Fruit fly (Drosophila melanogaster) whole organism, embryonic: Measurements from ENCODE around the gene Irk1.

Source experiments
- Aef1 ChIP-seq: fragments of 200-800 bp; sonication (Bioruptor generic); IDR thresholded peaks from 3 replicates; pipeline ENCODE4 v1.3.6; 2022; ENCODE audit warnings: missing biosample characterization, missing genetic modification characterization
- Awh ChIP-seq: fragments of 200-800 bp; sonication (Bioruptor generic); IDR thresholded peaks from 2 replicates; pipeline ENCODE4, ENCODE4 v1.3.6; 2022; ENCODE audit warnings: missing biosample characterization, missing genetic modification characterization
- CG10321 ChIP-seq: fragments of 200-800 bp; sonication (Bioruptor generic); IDR thresholded peaks from 2 replicates; pipeline ENCODE4 v1.3.6; 2022; ENCODE audit warnings: missing biosample characterization, missing genetic modification characterization
- CG10431 ChIP-seq: fragments of 200-800 bp; sonication (Bioruptor generic); optimal IDR thresholded peaks from 3 replicates; lab custom pipeline; 2018; ENCODE audit warnings: missing biosample characterization, mild to moderate bottlenecking, missing genetic modification characterization
- CG11085 ChIP-seq: fragments of 200-800 bp; sonication (Bioruptor generic); IDR thresholded peaks from 2 replicates; pipeline ENCODE4 v1.3.6; 2022; ENCODE audit warnings: missing biosample characterization, missing genetic modification characterization
- CG11398 ChIP-seq: fragments of 200-800 bp; sonication (Bioruptor generic); optimal IDR thresholded peaks from 2 replicates; lab custom pipeline; 2016; ENCODE audit warnings: missing biosample characterization, missing genetic modification characterization
- CG11504 ChIP-seq: fragments of 200-800 bp; sonication (Bioruptor generic); optimal IDR thresholded peaks from 3 replicates; lab custom pipeline; 2019; ENCODE audit warnings: missing biosample characterization, mild to moderate bottlenecking, missing genetic modification characterization, moderate library complexity
- CG12769 ChIP-seq: fragments of 200-800 bp; sonication (Bioruptor generic); optimal IDR thresholded peaks from 2 replicates; lab custom pipeline; 2019; ENCODE audit warnings: missing biosample characterization, mild to moderate bottlenecking, missing genetic modification characterization, moderate library complexity
- CG15073 ChIP-seq: fragments of 200-800 bp; sonication (Bioruptor generic); optimal IDR thresholded peaks from 2 replicates; lab custom pipeline; 2016; ENCODE audit warnings: missing biosample characterization, missing genetic modification characterization
- CG17186 ChIP-seq: fragments of 200-800 bp; sonication (Bioruptor generic); optimal IDR thresholded peaks from 3 replicates; lab custom pipeline; 2017; ENCODE audit warnings: missing biosample characterization, missing genetic modification reagents, missing genetic modification characterization
- CG2712 ChIP-seq: fragments of 200-800 bp; optimal IDR thresholded peaks from 3 replicates; lab custom pipeline; 2019; ENCODE audit warnings: missing biosample characterization, mild to moderate bottlenecking, missing genetic modification characterization, moderate library complexity
- CG34376 ChIP-seq: fragments of 200-800 bp; sonication (Bioruptor generic); optimal IDR thresholded peaks from 2 replicates; lab custom pipeline; 2018; ENCODE audit warnings: missing biosample characterization, mild to moderate bottlenecking, missing genetic modification characterization
- CG3726 ChIP-seq: fragments of 200-800 bp; sonication (Bioruptor generic); IDR thresholded peaks from 3 replicates; pipeline ENCODE4, ENCODE4 v1.3.6; 2022; ENCODE audit warnings: missing biosample characterization, missing genetic modification characterization
- CG5245 ChIP-seq: fragments of 200-800 bp; sonication (Bioruptor generic); optimal IDR thresholded peaks from 3 replicates; lab custom pipeline; 2016; ENCODE audit warnings: missing biosample characterization, missing genetic modification characterization
- CG6175 ChIP-seq: fragments of 200-800 bp; sonication (Bioruptor generic); IDR thresholded peaks from 3 replicates; pipeline ENCODE4 v1.3.6; 2022; ENCODE audit warnings: missing biosample characterization, missing genetic modification characterization
- D19A ChIP-seq: fragments of 200-800 bp; optimal IDR thresholded peaks from 3 replicates; lab custom pipeline; 2019; ENCODE audit warnings: missing biosample characterization, mild to moderate bottlenecking, missing genetic modification characterization, moderate library complexity
- Deaf1 ChIP-seq: fragments of 200-800 bp; optimal IDR thresholded peaks from 3 replicates; lab custom pipeline; 2019; ENCODE audit warnings: missing biosample characterization, mild to moderate bottlenecking, missing genetic modification characterization, moderate library complexity
- Drgx ChIP-seq: fragments of 200-800 bp; sonication (Bioruptor generic); IDR thresholded peaks from 2 replicates; pipeline ENCODE4 v1.3.6; 2022; ENCODE audit warnings: missing biosample characterization, missing genetic modification characterization
- E2f1 ChIP-seq: fragments of 200-800 bp; sonication (Bioruptor generic); IDR thresholded peaks from 2 replicates; pipeline ENCODE4 v1.3.6; 2022; ENCODE audit warnings: missing biosample characterization, missing genetic modification characterization
- Elba2 ChIP-seq: fragments of 200-800 bp; sonication (Bioruptor generic); optimal IDR thresholded peaks from 3 replicates; lab custom pipeline; 2016; ENCODE audit warnings: missing biosample characterization, missing genetic modification characterization
- Med ChIP-seq: fragments of 200-800 bp; sonication (Bioruptor generic); peaks from one replicate; lab custom pipeline; 2016; ENCODE audit warnings: missing biosample characterization, missing genetic modification characterization, mild to moderate bottlenecking, inconsistent platforms, moderate library complexity
- NFAT ChIP-seq: fragments of 200-800 bp; sonication (Bioruptor generic); IDR thresholded peaks from 2 replicates; pipeline ENCODE4 v1.3.6; 2022; ENCODE audit warnings: missing biosample characterization, missing genetic modification characterization
- Nf-YB ChIP-seq: fragments of 200-800 bp; sonication (Bioruptor generic); optimal IDR thresholded peaks from 3 replicates; lab custom pipeline; 2019; ENCODE audit warnings: missing biosample characterization, mild to moderate bottlenecking, missing genetic modification characterization, moderate library complexity
- Nf-YC ChIP-seq: fragments of 200-800 bp; optimal IDR thresholded peaks from 3 replicates; lab custom pipeline; 2019; ENCODE audit warnings: missing biosample characterization, mild to moderate bottlenecking, missing genetic modification characterization, moderate library complexity
- Pdp1 ChIP-seq, 2 experiments: fragments of 200-800 bp; sonication (Bioruptor generic); optimal IDR thresholded peaks; 3 replicates each; lab custom pipeline; 2016; ENCODE audit warnings: missing biosample characterization in 2 of 2, missing genetic modification characterization in 2 of 2, mild to moderate bottlenecking in 1 of 2, moderate library complexity in 1 of 2
- Sox102F ChIP-seq: fragments of 200-800 bp; sonication (Bioruptor generic); optimal IDR thresholded peaks from 2 replicates; lab custom pipeline; 2018; ENCODE audit warnings: missing biosample characterization, mild to moderate bottlenecking, missing genetic modification characterization, moderate library complexity
- abd-A ChIP-seq: fragments of 200-800 bp; sonication (Bioruptor generic); optimal IDR thresholded peaks from 3 replicates; lab custom pipeline; 2019; ENCODE audit warnings: missing biosample characterization, mild to moderate bottlenecking, missing genetic modification characterization, moderate library complexity
- cg ChIP-seq: fragments of 200-800 bp; sonication (Bioruptor generic); optimal IDR thresholded peaks from 3 replicates; lab custom pipeline; 2019; ENCODE audit warnings: missing biosample characterization, mild to moderate bottlenecking, missing genetic modification characterization, moderate library complexity
- chinmo ChIP-seq: fragments of 200-800 bp; sonication (Bioruptor generic); IDR thresholded peaks from 4 replicates; pipeline ENCODE4 v1.3.6; 2022; ENCODE audit warnings: missing biosample characterization, missing genetic modification characterization; ENCODE audit not compliant: partially characterized antibody
- gem ChIP-seq: fragments of 200-800 bp; sonication (Bioruptor generic); optimal IDR thresholded peaks from 2 replicates; lab custom pipeline; 2019; ENCODE audit warnings: missing biosample characterization, mild to moderate bottlenecking, missing genetic modification characterization, moderate library complexity
- grn ChIP-seq: fragments of 200-800 bp; sonication (Bioruptor generic); optimal IDR thresholded peaks from 3 replicates; lab custom pipeline; 2017; ENCODE audit warnings: missing biosample characterization, missing genetic modification characterization
- kni ChIP-seq: fragments of 200-800 bp; sonication (Bioruptor generic); optimal IDR thresholded peaks from 3 replicates; lab custom pipeline; 2017; ENCODE audit warnings: mild to moderate bottlenecking, missing biosample characterization, missing genetic modification reagents, missing genetic modification characterization
- nerfin-2 ChIP-seq: fragments of 200-800 bp; sonication (Bioruptor generic); IDR thresholded peaks from 2 replicates; pipeline ENCODE4 v1.3.6; 2022; ENCODE audit warnings: missing biosample characterization, missing genetic modification characterization; ENCODE audit not compliant: partially characterized antibody
- pita ChIP-seq: fragments of 200-800 bp; sonication (Bioruptor generic); optimal IDR thresholded peaks from 2 replicates; lab custom pipeline; 2017; ENCODE audit warnings: missing biosample characterization, mild to moderate bottlenecking, missing genetic modification characterization
- prd ChIP-seq, 3 experiments: fragments of >200 bp in 2 of 3; fragments of 200-800 bp in 1 of 3; sonication (Bioruptor generic) in 1 of 3; optimal IDR thresholded peaks in 2 of 3; IDR thresholded peaks in 1 of 3; 2 replicates in 2 of 3; 3 replicates in 1 of 3; pipeline versions ENCODE4 v1.3.6 to Lab custom; 2017 to 2022; ENCODE audit warnings: missing biosample characterization in 1 of 3, missing genetic modification characterization in 1 of 3
- pros ChIP-seq: fragments of 200-800 bp; sonication (Bioruptor generic); optimal IDR thresholded peaks from 3 replicates; lab custom pipeline; 2019; ENCODE audit warnings: missing biosample characterization, mild to moderate bottlenecking, missing genetic modification characterization, moderate library complexity
- row ChIP-seq: fragments of 200-800 bp; sonication (Bioruptor generic); IDR thresholded peaks from 3 replicates; pipeline ENCODE4 v1.3.6; 2022; ENCODE audit warnings: missing biosample characterization, missing genetic modification characterization
- sd ChIP-seq: fragments of 200-800 bp; sonication (Bioruptor generic); optimal IDR thresholded peaks from 3 replicates; lab custom pipeline; 2018; ENCODE audit warnings: missing biosample characterization, mild to moderate bottlenecking, missing genetic modification characterization, moderate library complexity
- sens ChIP-seq: fragments of 200-800 bp; sonication (Bioruptor generic); peaks from one replicate; lab custom pipeline; 2016; ENCODE audit warnings: missing biosample characterization, missing genetic modification characterization
- ttk ChIP-seq: fragments of 200-800 bp; sonication (Bioruptor generic); IDR thresholded peaks from 2 replicates; pipeline ENCODE4 v2.1.2; 2022; ENCODE audit warnings: missing biosample characterization, missing genetic modification characterization
- twi ChIP-seq: fragments of 200-800 bp; optimal IDR thresholded peaks from 2 replicates; lab custom pipeline; 2019; ENCODE audit warnings: missing biosample characterization, mild to moderate bottlenecking, missing genetic modification characterization, moderate library complexity
- tx ChIP-seq: fragments of 200-800 bp; sonication (Bioruptor generic); optimal IDR thresholded peaks from 2 replicates; lab custom pipeline; 2016; ENCODE audit warnings: missing biosample characterization, missing genetic modification characterization
- vvl ChIP-seq: fragments of 200-800 bp; sonication (Bioruptor generic); IDR thresholded peaks from 2 replicates; pipeline ENCODE4 v1.3.6; 2022; ENCODE audit warnings: missing biosample characterization, missing genetic modification characterization
- z ChIP-seq: fragments of 200-800 bp; sonication (Bioruptor generic); IDR thresholded peaks from 3 replicates; pipeline ENCODE4 v1.3.6; 2022; ENCODE audit warnings: missing biosample characterization, missing genetic modification characterization

The Irk1 gene

dm6 chr3R:23141678-23142338, 26.3 kb upstream of the Irk1 start, which contains the start of gene hh (continued):
- TF ChIP-seq ttk (GFP tag; lab: Robert Waterston, UW) (no peak), CG11398 (no peak)

DNA sequence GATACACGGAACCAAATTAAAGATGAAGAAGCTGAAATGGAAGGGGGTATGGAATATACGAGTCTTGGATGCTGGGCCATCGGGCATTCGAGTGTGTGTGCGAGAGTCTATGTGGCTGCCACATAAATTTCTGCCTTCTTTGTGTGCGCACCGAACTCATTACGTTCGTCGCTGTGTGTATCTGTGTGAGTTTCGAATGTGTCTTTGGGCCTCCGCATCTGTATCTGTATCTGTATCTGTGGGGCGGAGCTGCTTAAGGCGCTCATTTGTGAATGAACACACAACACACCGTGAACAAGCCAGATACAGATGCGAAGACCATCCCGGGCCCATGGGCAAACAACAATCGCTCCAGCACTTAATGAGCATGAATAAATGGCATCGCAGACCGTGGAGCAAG, 24.7 kb upstream of the Irk1 start:
- TF ChIP-seq Aef1 (GFP tag; lab: Robert Waterston, UW) = no peak
- no peak for TF ChIP-seq Elba2
- peak; percentile 96 for TF ChIP-seq cg (GFP tag; lab: Kevin White, UChicago)
- TF ChIP-seq CG12769 (tag; lab: Kevin White, UChicago) = peak; percentile 53
- peak; percentile 94 for TF ChIP-seq CG6175 (GFP tag; lab: Robert Waterston, UW)
- TF ChIP-seq z (GFP tag; lab: Robert Waterston, UW) = peak; percentile 48; the same call in 1 of the 3 replicates
- TF ChIP-seq abd-A = peak; percentile 74
- TF ChIP-seq Awh (GFP tag; lab: Robert Waterston, UW) = 0 out of 2 replicates have a peak, but pooled peaks have one; percentile 28
- peak; percentile 57 for TF ChIP-seq Deaf1 (tag; lab: Kevin White, UChicago)
- peak; percentile 84 for TF ChIP-seq Nf-YC (tag; lab: Kevin White, UChicago)
- TF ChIP-seq pros = peak; percentile 73
- peak; percentile 41 for TF ChIP-seq twi (tag; lab: Kevin White, UChicago)
- TF ChIP-seq CG17186 (GFP tag; lab: Kevin White, UChicago) = no peak
- TF ChIP-seq NFAT (GFP tag; lab: Robert Waterston, UW) = 0 out of 2 replicates have a peak, but pooled peaks have one; percentile 10
- peak; percentile 14; the same call in 1 of the 2 replicates for TF ChIP-seq CG10321
- TF ChIP-seq nerfin-2 (GFP tag; lab: Robert Waterston, UW) = 0 out of 2 replicates have a peak, but pooled peaks have one; percentile 4
- 0 out of 3 replicates have a peak, but pooled peaks have one; percentile 29 for TF ChIP-seq CG3726 (GFP tag; lab: Robert Waterston, UW)
- no peak for TF ChIP-seq tx
- peak; percentile 93 for TF ChIP-seq CG2712 (tag; lab: Kevin White, UChicago)
- TF ChIP-seq kni (GFP tag; lab: Kevin White, UChicago) = peak; percentile 78
- no peak for TF ChIP-seq grn (GFP tag; lab: Kevin White, UChicago)
- 0 out of 2 replicates have a peak, but pooled peaks have one; percentile 17 for TF ChIP-seq vvl
- no peak for TF ChIP-seq pita
- TF ChIP-seq CG10431 (GFP tag; lab: Kevin White, UChicago) = no peak
- TF ChIP-seq CG34376 (GFP tag; lab: Kevin White, UChicago) = no peak
- TF ChIP-seq sd = peak; percentile 2
- TF ChIP-seq ttk (GFP tag; lab: Robert Waterston, UW) = 0 out of 2 replicates have a peak, but pooled peaks have one; percentile 11
- peak; percentile 89 for TF ChIP-seq Nf-YB (GFP tag; lab: Kevin White, UChicago)
- 0 out of 4 replicates have a peak, but pooled peaks have one; percentile 58 for TF ChIP-seq chinmo (GFP tag; lab: Robert Waterston, UW)

dm6 chr3R:23144654-23145053, 23.5 kb upstream of the Irk1 start:
- TF ChIP-seq CG11504 (tag; lab: Kevin White, UChicago) (peak; percentile 20), D19A (tag; lab: Kevin White, UChicago) (peak; percentile 52), Pdp1 (GFP tag; optimal IDR thresholded peaks at IDR 0.05; lab: Kevin White, UChicago) (peak in 1 of 2 experiments; percentile 29), CG15073 (GFP tag; lab: Kevin White, UChicago) (no peak), prd (optimal IDR thresholded peaks at IDR 0.05; lab: Kevin White, UChicago) (no peak), prd (GFP tag; IDR thresholded peaks at IDR 0.05; lab: Robert Waterston, UW) (peak; percentile 26; the same call in 1 of the 3 replicates), CG5245 (GFP tag; lab: Kevin White, UChicago) (no peak), Drgx (GFP tag; lab: Robert Waterston, UW) (0 out of 2 replicates have a peak, but pooled peaks have one; percentile 23), sd (peak; percentile 2), CG2712 (tag; lab: Kevin White, UChicago) (peak; percentile 29), Med (GFP tag; lab: Kevin White, UChicago) (peak; percentile 64), gem (peak; percentile 5), sens (GFP tag; lab: Kevin White, UChicago) (peak; percentile 66), Sox102F (no peak), row (GFP tag; lab: Robert Waterston, UW) (peak; percentile 51; the same call in 1 of the 3 replicates), E2f1 (peak; percentile 14; the same call in 1 of the 2 replicates), CG11085 (GFP tag; lab: Robert Waterston, UW) (no peak)
